Fruit fly (Drosophila melanogaster): ENCODE data around the gene EMC2A.

Gene EMC2A

DNA sequence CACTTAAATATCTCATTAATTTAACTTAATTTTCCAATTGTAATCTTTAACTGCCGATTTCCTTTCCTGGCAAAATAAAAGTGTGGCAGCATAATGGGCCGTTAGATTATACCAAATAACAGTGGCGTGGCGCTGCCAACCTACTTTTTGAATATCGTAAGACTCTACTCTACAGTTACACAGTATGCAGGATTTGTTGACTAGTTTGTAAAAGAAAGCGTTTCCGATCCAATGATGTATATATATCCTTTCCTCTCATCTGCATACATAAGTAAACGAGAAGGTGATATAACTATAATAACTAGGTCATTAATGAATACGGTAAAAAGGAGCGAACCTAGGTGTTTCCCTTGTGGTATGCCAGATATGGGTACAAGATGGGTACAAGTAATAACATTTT lies 4.1 kb downstream of the EMC2A start, which contains the start of gene EMC2B (continued):
- TF ChIP-seq CG1603 (tag; optimal IDR thresholded peaks at IDR 0.05), result peak; percentile 70
- TF ChIP-seq CG16815 (GFP tag; optimal IDR thresholded peaks at IDR 0.05), result no peak
- no peak for TF ChIP-seq CG15601 (tag; optimal IDR thresholded peaks at IDR 0.05)
- no peak for TF ChIP-seq nerfin-1 (tag; optimal IDR thresholded peaks at IDR 0.05)
- peak; percentile 2 for TF ChIP-seq CG18476 (GFP tag; optimal IDR thresholded peaks at IDR 0.05)
- no peak for TF ChIP-seq CG2199 (GFP tag; IDR thresholded peaks at IDR 0.05)
- no peak for TF ChIP-seq gcm2 (GFP tag; optimal IDR thresholded peaks at IDR 0.05)
- no peak for TF ChIP-seq row (GFP tag; IDR thresholded peaks at IDR 0.05)
- TF ChIP-seq chn (GFP tag; optimal IDR thresholded peaks at IDR 0.05), result no peak
- no peak for TF ChIP-seq CG18599 (GFP tag; optimal IDR thresholded peaks at IDR 0.05)
- peak; percentile 43; the same call in 2 of the 4 replicates for TF ChIP-seq Gug (GFP tag; IDR thresholded peaks at IDR 0.05)
- no peak for TF ChIP-seq repo (GFP tag; optimal IDR thresholded peaks at IDR 0.05)
- TF ChIP-seq sens (GFP tag), result peak; percentile 86
- no peak for TF ChIP-seq Deaf1 (tag; optimal IDR thresholded peaks at IDR 0.05)
- no peak for TF ChIP-seq H15 (GFP tag; IDR thresholded peaks at IDR 0.05)
- TF ChIP-seq ci (GFP tag; IDR thresholded peaks at IDR 0.05), result no peak
- TF ChIP-seq CG6683 (GFP tag; optimal IDR thresholded peaks at IDR 0.05), result no peak
- TF ChIP-seq yki (optimal IDR thresholded peaks at IDR 0.05), result no peak
- TF ChIP-seq gce (GFP tag; IDR thresholded peaks at IDR 0.05), result no peak
- TF ChIP-seq twi (tag; optimal IDR thresholded peaks at IDR 0.05), result no peak
- TF ChIP-seq MBD-R2 (GFP tag; IDR thresholded peaks at IDR 0.05), result no peak
- TF ChIP-seq Kr (GFP tag; optimal IDR thresholded peaks at IDR 0.05), result no peak
- no peak for TF ChIP-seq CG17186 (GFP tag; optimal IDR thresholded peaks at IDR 0.05)
- peak; percentile 14 for TF ChIP-seq CG8388 (GFP tag; optimal IDR thresholded peaks at IDR 0.05)
- TF ChIP-seq usp (GFP tag; optimal IDR thresholded peaks at IDR 0.05), result no peak
- no peak for TF ChIP-seq sna (GFP tag; IDR thresholded peaks at IDR 0.05; ENCODE audit: partially characterized antibody)
- no peak for TF ChIP-seq kni (GFP tag; optimal IDR thresholded peaks at IDR 0.05)
- peak; percentile 94 for TF ChIP-seq Ets65A (GFP tag)
- TF ChIP-seq CG1647 (GFP tag; optimal IDR thresholded peaks at IDR 0.05), result no peak
- TF ChIP-seq mld (GFP tag; IDR thresholded peaks at IDR 0.05; ENCODE audit: partially characterized antibody), result no peak
- no peak for TF ChIP-seq CG12236 (GFP tag; optimal IDR thresholded peaks at IDR 0.05)
- no peak for TF ChIP-seq CG6689 (GFP tag; IDR thresholded peaks at IDR 0.05)
- TF ChIP-seq nau (GFP tag; optimal IDR thresholded peaks at IDR 0.05), result no peak
- no peak for TF ChIP-seq ATbp (GFP tag; optimal IDR thresholded peaks at IDR 0.05)
- TF ChIP-seq CG7372 (GFP tag; IDR thresholded peaks at IDR 0.05), result no peak
- no peak for TF ChIP-seq tna (GFP tag; IDR thresholded peaks at IDR 0.05; ENCODE audit: partially characterized antibody)
- no peak for TF ChIP-seq Dbx (GFP tag; IDR thresholded peaks at IDR 0.05)
- TF ChIP-seq Fer2 (tag; optimal IDR thresholded peaks at IDR 0.05), result no peak
- TF ChIP-seq eyg (GFP tag; optimal IDR thresholded peaks at IDR 0.05), result peak; percentile 75
- peak; percentile 38 for TF ChIP-seq dmrt99B (tag; optimal IDR thresholded peaks at IDR 0.05)
- no peak for TF ChIP-seq CG4820 (GFP tag; optimal IDR thresholded peaks at IDR 0.05)
- no peak for TF ChIP-seq CG12104 (GFP tag; optimal IDR thresholded peaks at IDR 0.05)
- no peak; the same call in 1 of the 2 replicates for TF ChIP-seq onecut (GFP tag; IDR thresholded peaks at IDR 0.05)
- TF ChIP-seq CG34422 (GFP tag; IDR thresholded peaks at IDR 0.05), result no peak
- no peak for TF ChIP-seq dysf (GFP tag; IDR thresholded peaks at IDR 0.05)
- no peak for TF ChIP-seq cg (GFP tag; optimal IDR thresholded peaks at IDR 0.05)
- TF ChIP-seq hb (GFP tag; IDR thresholded peaks at IDR 0.05; ENCODE audit: partially characterized antibody), result no peak
- TF ChIP-seq chif (GFP tag; optimal IDR thresholded peaks at IDR 0.05), result peak; percentile 34 to 39
- no peak for TF ChIP-seq ab (GFP tag; optimal IDR thresholded peaks at IDR 0.05)
- peak; percentile 59 for TF ChIP-seq CG7839 (tag; optimal IDR thresholded peaks at IDR 0.05)
- TF ChIP-seq Lim3 (GFP tag; IDR thresholded peaks at IDR 0.05), result no peak
- TF ChIP-seq CG2120 (GFP tag; optimal IDR thresholded peaks at IDR 0.05), result peak; percentile 69
- no peak for TF ChIP-seq zf30C (GFP tag; optimal IDR thresholded peaks at IDR 0.05)
